Worm (Caenorhabditis elegans): ENCODE results near the gene F47B8.3.

- TF ChIP-seq unc-86 (tag; optimal IDR thresholded peaks at IDR 0.05) (no peak), pqm-1 (tag; optimal IDR thresholded peaks at IDR 0.05) (no peak), nhr-11 (tag; optimal IDR thresholded peaks at IDR 0.05) (no peak), hlh-30 (tag; optimal IDR thresholded peaks at IDR 0.05; ENCODE audit: insufficient read depth) (no peak), ceh-18 (tag; optimal IDR thresholded peaks at IDR 0.05) (no peak), K02D7.2 (tag; optimal IDR thresholded peaks at IDR 0.05) (no peak), C08G9.2 (tag; optimal IDR thresholded peaks at IDR 0.05) (no peak), lin-11 (tag; optimal IDR thresholded peaks at IDR 0.05) (no peak), gmeb-2 (tag; optimal IDR thresholded peaks at IDR 0.05) (no peak), sox-4 (tag; optimal IDR thresholded peaks at IDR 0.05) (no peak), ceh-45 (GFP tag; IDR thresholded peaks at IDR 0.05) (no peak), C38D4.7 (GFP tag; optimal IDR thresholded peaks at IDR 0.05) (no peak), pha-2 (tag; optimal IDR thresholded peaks at IDR 0.05) (no peak)
Observed at ce11 chrV:14317621-14318020, 5.2 kb downstream of the F47B8.3 start.

All from whole organism, late embryonic.